Fruit fly (Drosophila melanogaster) whole organism, embryonic: ENCODE results near the gene sud1.

Experiments used
- BEAF-32 ChIP-seq: fragments of 200-800 bp; sonication (Bioruptor generic); optimal IDR thresholded peaks from 3 replicates; lab custom pipeline; 2017; ENCODE audit warnings: missing biosample characterization, missing genetic modification characterization, mild to moderate bottlenecking, moderate library complexity, missing genetic modification reagents
- CG17568 ChIP-seq: fragments of 200-800 bp; sonication (Bioruptor generic); optimal IDR thresholded peaks from 2 replicates; lab custom pipeline; 2018; ENCODE audit warnings: missing biosample characterization, mild to moderate bottlenecking, missing genetic modification characterization, moderate library complexity
- CG18262 ChIP-seq: fragments of 200-800 bp; optimal IDR thresholded peaks from 3 replicates; lab custom pipeline; 2019; ENCODE audit warnings: missing biosample characterization, mild to moderate bottlenecking, missing genetic modification characterization, moderate library complexity
- CG2129 ChIP-seq: fragments of 200-800 bp; sonication (Bioruptor generic); IDR thresholded peaks from 2 replicates; pipeline ENCODE4 v1.3.6; 2022; ENCODE audit warnings: missing biosample characterization, missing genetic modification characterization; ENCODE audit not compliant: partially characterized antibody
- CG4282 ChIP-seq: fragments of 200-800 bp; sonication (Bioruptor generic); optimal IDR thresholded peaks from 2 replicates; lab custom pipeline; 2016; ENCODE audit warnings: missing biosample characterization, missing genetic modification characterization
- CG6689 ChIP-seq: fragments of 200-800 bp; sonication (Bioruptor generic); IDR thresholded peaks from 2 replicates; pipeline ENCODE4 v1.3.6; 2022; ENCODE audit warnings: missing biosample characterization, missing genetic modification characterization
- CG8765 ChIP-seq: fragments of 200-800 bp; sonication (Bioruptor generic); IDR thresholded peaks from 2 replicates; pipeline ENCODE4 v1.3.6; 2022; ENCODE audit warnings: missing biosample characterization, missing genetic modification characterization
- CG9727 ChIP-seq: fragments of 200-800 bp; sonication (Bioruptor generic); optimal IDR thresholded peaks from 3 replicates; lab custom pipeline; 2017; ENCODE audit warnings: missing biosample characterization, mild to moderate bottlenecking, missing genetic modification characterization
- CoRest ChIP-seq: fragments of 200-800 bp; sonication (Bioruptor generic); optimal IDR thresholded peaks from 3 replicates; lab custom pipeline; 2018; ENCODE audit warnings: missing biosample characterization, mild to moderate bottlenecking, missing genetic modification characterization, moderate library complexity
- Dad ChIP-seq: fragments of 200-800 bp; sonication (Bioruptor generic); optimal IDR thresholded peaks from 3 replicates; lab custom pipeline; 2016; ENCODE audit warnings: missing biosample characterization, missing genetic modification characterization
- Doc3 ChIP-seq: fragments of 200-800 bp; sonication (Bioruptor generic); IDR thresholded peaks from 3 replicates; pipeline ENCODE4 v1.3.6; 2022; ENCODE audit warnings: missing biosample characterization, missing genetic modification characterization; ENCODE audit not compliant: partially characterized antibody
- Drgx ChIP-seq: fragments of 200-800 bp; sonication (Bioruptor generic); IDR thresholded peaks from 2 replicates; pipeline ENCODE4 v1.3.6; 2022; ENCODE audit warnings: missing biosample characterization, missing genetic modification characterization
- E2f2 ChIP-seq: fragments of 200-800 bp; sonication (Bioruptor generic); IDR thresholded peaks from 2 replicates; pipeline ENCODE4 v1.3.6; 2022; ENCODE audit warnings: missing biosample characterization, missing genetic modification characterization
- Elba2 ChIP-seq: fragments of 200-800 bp; sonication (Bioruptor generic); optimal IDR thresholded peaks from 3 replicates; lab custom pipeline; 2016; ENCODE audit warnings: missing biosample characterization, missing genetic modification characterization
- HLHmδ ChIP-seq: fragments of 200-800 bp; sonication (Bioruptor generic); optimal IDR thresholded peaks from 2 replicates; lab custom pipeline; 2018; ENCODE audit warnings: missing biosample characterization, mild to moderate bottlenecking, missing genetic modification characterization, moderate library complexity
- Hey ChIP-seq: fragments of 200-800 bp; sonication (Bioruptor generic); optimal IDR thresholded peaks from 3 replicates; lab custom pipeline; 2018; ENCODE audit warnings: missing biosample characterization, mild to moderate bottlenecking, missing genetic modification characterization
- Hr3 ChIP-seq: fragments of 200-800 bp; sonication (Bioruptor generic); optimal IDR thresholded peaks from 3 replicates; lab custom pipeline; 2016; ENCODE audit warnings: missing biosample characterization, missing genetic modification characterization
- Kr ChIP-seq: fragments of 200-800 bp; sonication (Bioruptor generic); optimal IDR thresholded peaks from 2 replicates; lab custom pipeline; 2017; ENCODE audit warnings: missing biosample characterization, mild to moderate bottlenecking, missing genetic modification characterization
- Lpt ChIP-seq: fragments of >200 bp; optimal IDR thresholded peaks from 2 replicates; lab custom pipeline; 2018; ENCODE audit warnings: missing biosample characterization, missing genetic modification characterization
- Max ChIP-seq: fragments of 200-800 bp; sonication (Bioruptor generic); optimal IDR thresholded peaks from 2 replicates; lab custom pipeline; 2016; ENCODE audit warnings: missing biosample characterization, mild to moderate bottlenecking, missing genetic modification characterization
- bbx ChIP-seq: fragments of 200-800 bp; sonication (Bioruptor generic); IDR thresholded peaks from 2 replicates; pipeline ENCODE4 v1.3.6; 2022; ENCODE audit warnings: missing biosample characterization, missing genetic modification characterization; ENCODE audit not compliant: partially characterized antibody
- btn ChIP-seq: fragments of 200-800 bp; sonication (Bioruptor generic); optimal IDR thresholded peaks from 2 replicates; lab custom pipeline; 2016; ENCODE audit warnings: missing biosample characterization, missing genetic modification characterization
- caup ChIP-seq: fragments of 200-800 bp; sonication (Bioruptor generic); optimal IDR thresholded peaks from 3 replicates; lab custom pipeline; 2017; ENCODE audit warnings: missing biosample characterization, mild to moderate bottlenecking, missing genetic modification characterization, moderate library complexity; ENCODE audit not compliant: severe bottlenecking
- chm ChIP-seq: fragments of 200-800 bp; sonication (Bioruptor generic); IDR thresholded peaks from 2 replicates; pipeline ENCODE4 v1.3.6; 2022; ENCODE audit warnings: missing biosample characterization, missing genetic modification characterization
- crc ChIP-seq: fragments of 200-800 bp; sonication (Bioruptor generic); optimal IDR thresholded peaks from 2 replicates; lab custom pipeline; 2016; ENCODE audit warnings: missing biosample characterization, missing genetic modification characterization
- danr ChIP-seq: fragments of 200-800 bp; sonication (Bioruptor generic); IDR thresholded peaks from 2 replicates; pipeline ENCODE4 v1.3.6; 2022; ENCODE audit warnings: missing biosample characterization, missing genetic modification characterization
- fd64A ChIP-seq: fragments of 200-800 bp; sonication (Bioruptor generic); optimal IDR thresholded peaks from 3 replicates; lab custom pipeline; 2018; ENCODE audit warnings: missing biosample characterization, mild to moderate bottlenecking, missing genetic modification characterization
- gce ChIP-seq: fragments of 200-800 bp; sonication (Bioruptor generic); IDR thresholded peaks from 3 replicates; pipeline ENCODE4 v1.3.6; 2022; ENCODE audit warnings: missing biosample characterization, missing genetic modification characterization
- gfzf ChIP-seq: fragments of 200-800 bp; sonication (Bioruptor generic); optimal IDR thresholded peaks from 2 replicates; lab custom pipeline; 2016; ENCODE audit warnings: missing biosample characterization, mild to moderate bottlenecking, missing genetic modification characterization, moderate library complexity
- hth ChIP-seq: fragments of >200 bp; optimal IDR thresholded peaks from 2 replicates; lab custom pipeline; 2017; ENCODE audit warnings: inconsistent platforms
- kah ChIP-seq: fragments of 200-800 bp; sonication (Bioruptor generic); optimal IDR thresholded peaks from 2 replicates; lab custom pipeline; 2018; ENCODE audit warnings: missing biosample characterization, mild to moderate bottlenecking, missing genetic modification characterization
- lilli ChIP-seq: fragments of 200-800 bp; sonication (Bioruptor generic); optimal IDR thresholded peaks from 3 replicates; lab custom pipeline; 2016; ENCODE audit warnings: missing biosample characterization, missing genetic modification characterization
- luna ChIP-seq: fragments of 200-800 bp; sonication (Bioruptor generic); optimal IDR thresholded peaks from 2 replicates; lab custom pipeline; 2016; ENCODE audit warnings: missing biosample characterization, missing genetic modification characterization
- onecut ChIP-seq: fragments of 200-800 bp; sonication (Bioruptor generic); IDR thresholded peaks from 2 replicates; pipeline ENCODE4 v1.3.6; 2022; ENCODE audit warnings: missing biosample characterization, missing genetic modification characterization
- p53 ChIP-seq: fragments of 200-800 bp; sonication (Bioruptor generic); optimal IDR thresholded peaks from 2 replicates; lab custom pipeline; 2016; ENCODE audit warnings: missing biosample characterization, missing genetic modification characterization
- seq ChIP-seq: fragments of 200-800 bp; sonication (Bioruptor generic); IDR thresholded peaks from 2 replicates; pipeline ENCODE4 v1.3.6; 2022; ENCODE audit warnings: missing biosample characterization, missing genetic modification characterization
- sim ChIP-seq: fragments of 200-800 bp; sonication (Bioruptor generic); IDR thresholded peaks from 2 replicates; pipeline ENCODE4 v1.3.6; 2022; ENCODE audit warnings: missing biosample characterization, missing genetic modification characterization
- slp2 ChIP-seq: fragments of 200-800 bp; sonication (Bioruptor generic); optimal IDR thresholded peaks from 2 replicates; lab custom pipeline; 2016; ENCODE audit warnings: missing biosample characterization, missing genetic modification characterization
- sqz ChIP-seq: fragments of 200-800 bp; sonication (Bioruptor generic); optimal IDR thresholded peaks from 3 replicates; lab custom pipeline; 2018; ENCODE audit warnings: missing biosample characterization, mild to moderate bottlenecking, missing genetic modification characterization
- stwl ChIP-seq: fragments of 200-800 bp; sonication (Bioruptor generic); optimal IDR thresholded peaks from 3 replicates; lab custom pipeline; 2018; ENCODE audit warnings: missing biosample characterization, mild to moderate bottlenecking, missing genetic modification characterization, moderate library complexity
- tin ChIP-seq: fragments of 200-800 bp; sonication (Bioruptor generic); optimal IDR thresholded peaks from 3 replicates; lab custom pipeline; 2016; ENCODE audit warnings: missing biosample characterization, missing genetic modification characterization
- yki ChIP-seq: fragments of >200 bp; optimal IDR thresholded peaks from 3 replicates; lab custom pipeline; 2018

The sud1 gene

dm6 chr3R:24870389-24871048, 47.1 kb downstream of the sud1 start, which contains the start of gene CycB3 (continued):
- TF ChIP-seq Drgx (GFP tag; lab: Robert Waterston, UW) (no peak), BEAF-32 (GFP tag; lab: Kevin White, UChicago) (peak; percentile 56), Hey (tag; lab: Kevin White, UChicago) (no peak), Max (no peak), gfzf (GFP tag; lab: Kevin White, UChicago) (peak; percentile 92), p53 (GFP tag; lab: Kevin White, UChicago) (no peak), chm (peak; percentile 44; the same call in 1 of the 2 replicates), yki (lab: Kevin White, UChicago) (no peak), gce (GFP tag; lab: Robert Waterston, UW) (peak; percentile 39; the same call in 1 of the 3 replicates), hth (lab: Kevin White, UChicago) (no peak), sim (GFP tag; lab: Robert Waterston, UW) (no peak), Elba2 (no peak), Doc3 (GFP tag; lab: Robert Waterston, UW) (no peak), CG8765 (GFP tag; lab: Robert Waterston, UW) (no peak), CG17568 (no peak), Dad (GFP tag; lab: Kevin White, UChicago) (peak; percentile 2), Hr3 (GFP tag; lab: Kevin White, UChicago) (no peak), lilli (GFP tag; lab: Kevin White, UChicago) (no peak), sqz (GFP tag; lab: Kevin White, UChicago) (peak; percentile 43), CG9727 (GFP tag; lab: Kevin White, UChicago) (peak; percentile 23), danr (no peak), slp2 (GFP tag; lab: Kevin White, UChicago) (no peak), tin (GFP tag; lab: Kevin White, UChicago) (peak; percentile 20), CoRest (tag; lab: Kevin White, UChicago) (peak; percentile 51), CG2129 (GFP tag; lab: Robert Waterston, UW) (no peak), CG6689 (GFP tag; lab: Robert Waterston, UW) (no peak), btn (GFP tag; lab: Kevin White, UChicago) (no peak), luna (no peak), kah (no peak), Lpt (GFP tag; lab: Kevin White, UChicago) (no peak), CG18262 (tag; lab: Kevin White, UChicago) (peak; percentile 17), CG4282 (GFP tag; lab: Kevin White, UChicago) (no peak), caup (peak; percentile 49), E2f2 (GFP tag; lab: Robert Waterston, UW) (peak; percentile 100), fd64A (GFP tag; lab: Kevin White, UChicago) (no peak), bbx (GFP tag; lab: Robert Waterston, UW) (peak; percentile 50; the same call in 1 of the 2 replicates), HLHmδ (peak; percentile 78), seq (GFP tag; lab: Robert Waterston, UW) (no peak), onecut (GFP tag; lab: Robert Waterston, UW) (no peak; the same call in none of the 2 replicates), stwl (tag; lab: Kevin White, UChicago) (peak; percentile 65), crc (no peak), Kr (no peak)
